Worm (Caenorhabditis elegans): Measurements from ENCODE around the gene T08D2.5.
"Not testable (repeated sequence)": the region's sequence is repeated elsewhere in the genome, so short reads cannot be mapped to it uniquely, and the experiment has no call there.

- not testable (repeated sequence) for TF ChIP-seq nhr-77, fos-1, nhr-237, unc-39, elt-1, ceh-82 (tag; optimal IDR thresholded peaks at IDR 0.05)
These were observed 14.1 kb upstream of the T08D2.5 start, which contains the start of gene tmed-12 for ce11 chrX:163034-163433.
